Fruit fly (Drosophila melanogaster) S2 (cell line): ENCODE data around the gene Agpat2.

Experiments used
- CG8478 ChIP-seq: fragments of >200 bp; optimal IDR thresholded peaks from 2 replicates; lab custom pipeline; 2018
- CTCF ChIP-seq, 2 experiments: fragments of >200 bp; optimal IDR thresholded peaks; 2 replicates each; lab custom pipeline; 2018

- no peak for TF ChIP-seq CG8478 (lab: Kevin White, UChicago)
- TF ChIP-seq CTCF (optimal IDR thresholded peaks at IDR 0.05; lab: Kevin White, UChicago) = no peak
These were observed 31.7 kb downstream of the Agpat2 start for dm6 chr2L:8432130-8432529.
